Fruit fly (Drosophila melanogaster) whole organism, prepupa: ENCODE measurements around the gene Tomosyn.

Source experiments
- Blimp-1 ChIP-seq: fragments of 200-800 bp; sonication (Bioruptor generic); optimal IDR thresholded peaks from 3 replicates; lab custom pipeline; 2017; ENCODE audit warnings: missing biosample characterization, missing genetic modification characterization, mild to moderate bottlenecking, moderate library complexity, missing genetic modification reagents
- CG10631 ChIP-seq: fragments of 200-800 bp; sonication (Bioruptor generic); optimal IDR thresholded peaks from 2 replicates; lab custom pipeline; 2016; ENCODE audit warnings: missing biosample characterization, missing genetic modification characterization
- CG10669 ChIP-seq: fragments of 200-800 bp; sonication (Bioruptor generic); optimal IDR thresholded peaks from 3 replicates; lab custom pipeline; 2018; ENCODE audit warnings: missing biosample characterization, mild to moderate bottlenecking, missing genetic modification characterization, moderate library complexity
- CG11762 ChIP-seq: fragments of 200-800 bp; sonication (Bioruptor generic); optimal IDR thresholded peaks from 3 replicates; lab custom pipeline; 2016; ENCODE audit warnings: missing biosample characterization, missing genetic modification characterization; ENCODE audit not compliant: insufficient read depth
- CG15336 ChIP-seq: fragments of 200-800 bp; sonication (Bioruptor generic); IDR thresholded peaks from 2 replicates; pipeline ENCODE4 v1.3.6; 2022; ENCODE audit warnings: missing biosample characterization, missing genetic modification characterization
- CG1621 ChIP-seq: fragments of 200-800 bp; sonication (Bioruptor generic); optimal IDR thresholded peaks from 3 replicates; lab custom pipeline; 2018; ENCODE audit warnings: missing biosample characterization, mild to moderate bottlenecking, missing genetic modification characterization
- CG3032 ChIP-seq: fragments of 200-800 bp; optimal IDR thresholded peaks from 2 replicates; lab custom pipeline; 2019; ENCODE audit warnings: missing biosample characterization, mild to moderate bottlenecking, missing genetic modification characterization, moderate library complexity
- CG31627 ChIP-seq: fragments of 200-800 bp; sonication (Bioruptor generic); optimal IDR thresholded peaks from 3 replicates; lab custom pipeline; 2016; ENCODE audit warnings: missing biosample characterization, missing genetic modification characterization
- CG32006 ChIP-seq: fragments of 200-800 bp; sonication (Bioruptor generic); optimal IDR thresholded peaks from 3 replicates; lab custom pipeline; 2017; ENCODE audit warnings: missing biosample characterization, mild to moderate bottlenecking, missing genetic modification characterization
- CG34406 ChIP-seq: fragments of 200-800 bp; sonication (Bioruptor generic); optimal IDR thresholded peaks from 3 replicates; lab custom pipeline; 2016; ENCODE audit warnings: missing biosample characterization, missing genetic modification characterization
- CG4318 ChIP-seq: fragments of 200-800 bp; sonication (Bioruptor generic); optimal IDR thresholded peaks from 3 replicates; lab custom pipeline; 2017; ENCODE audit warnings: missing biosample characterization, mild to moderate bottlenecking, missing genetic modification characterization
- CG6163 ChIP-seq: fragments of 200-800 bp; sonication (Bioruptor generic); IDR thresholded peaks from 3 replicates; pipeline ENCODE4 v1.3.6; 2022; ENCODE audit warnings: missing biosample characterization, missing genetic modification characterization
- CG6808 ChIP-seq: fragments of 200-800 bp; sonication (Bioruptor generic); optimal IDR thresholded peaks from 3 replicates; lab custom pipeline; 2017; ENCODE audit warnings: missing biosample characterization, missing genetic modification characterization, mild to moderate bottlenecking, moderate library complexity, missing genetic modification reagents
- CG6854 ChIP-seq: fragments of 200-800 bp; sonication (Bioruptor generic); optimal IDR thresholded peaks from 2 replicates; lab custom pipeline; 2017; ENCODE audit warnings: missing biosample characterization, mild to moderate bottlenecking, missing genetic modification characterization
- CG8119 ChIP-seq: fragments of 200-800 bp; sonication (Bioruptor generic); IDR thresholded peaks from 3 replicates; pipeline ENCODE4 v1.3.6; 2022; ENCODE audit warnings: missing biosample characterization, missing genetic modification characterization
- CG8319 ChIP-seq: fragments of 200-800 bp; sonication (Bioruptor generic); optimal IDR thresholded peaks from 3 replicates; lab custom pipeline; 2016; ENCODE audit warnings: missing biosample characterization, missing genetic modification characterization
- CG9139 ChIP-seq: fragments of 200-800 bp; sonication (Bioruptor generic); optimal IDR thresholded peaks from 3 replicates; lab custom pipeline; 2017; ENCODE audit warnings: missing biosample characterization, mild to moderate bottlenecking, missing genetic modification characterization
- Eip78C ChIP-seq: fragments of 200-800 bp; sonication (Bioruptor generic); peaks from one replicate; lab custom pipeline; 2016; ENCODE audit warnings: missing biosample characterization, missing genetic modification characterization
- Eip93F ChIP-seq: fragments of 200-800 bp; sonication (Bioruptor generic); optimal IDR thresholded peaks from 2 replicates; lab custom pipeline; 2016; ENCODE audit warnings: missing biosample characterization, mild to moderate bottlenecking, missing genetic modification characterization
- Ets21C ChIP-seq: fragments of 200-800 bp; sonication (Bioruptor generic); optimal IDR thresholded peaks from 3 replicates; lab custom pipeline; 2016; ENCODE audit warnings: missing biosample characterization, missing genetic modification characterization
- Ets96B ChIP-seq: fragments of 200-800 bp; optimal IDR thresholded peaks from 2 replicates; lab custom pipeline; 2019; ENCODE audit warnings: missing biosample characterization, mild to moderate bottlenecking, missing genetic modification characterization, moderate library complexity
- Gug ChIP-seq: fragments of 200-800 bp; sonication (Bioruptor generic); IDR thresholded peaks from 2 replicates; pipeline ENCODE4 v1.3.6; 2022; ENCODE audit warnings: missing biosample characterization, missing genetic modification characterization
- Hr38 ChIP-seq: sonication (Bioruptor generic); optimal IDR thresholded peaks from 2 replicates; lab custom pipeline; 2016; ENCODE audit warnings: missing biosample characterization, missing genetic modification characterization
- Hr39 ChIP-seq: fragments of 200-800 bp; sonication (Bioruptor generic); optimal IDR thresholded peaks from 2 replicates; lab custom pipeline; 2016; ENCODE audit warnings: missing biosample characterization, missing genetic modification characterization
- Lpt ChIP-seq: fragments of 200-800 bp; sonication (Bioruptor generic); optimal IDR thresholded peaks from 3 replicates; lab custom pipeline; 2016; ENCODE audit warnings: missing biosample characterization, missing genetic modification characterization
- OdsH ChIP-seq: fragments of 200-800 bp; sonication (Bioruptor generic); optimal IDR thresholded peaks from 3 replicates; lab custom pipeline; 2016; ENCODE audit warnings: missing biosample characterization, missing genetic modification characterization
- Sox102F ChIP-seq: fragments of 200-800 bp; sonication (Bioruptor generic); optimal IDR thresholded peaks from 2 replicates; lab custom pipeline; 2016; ENCODE audit warnings: missing biosample characterization, mild to moderate bottlenecking, missing genetic modification characterization
- Sox14 ChIP-seq: fragments of 200-800 bp; sonication (Bioruptor generic); optimal IDR thresholded peaks from 3 replicates; lab custom pipeline; 2016; ENCODE audit warnings: missing biosample characterization, missing genetic modification characterization
- Sox15 ChIP-seq: fragments of 200-800 bp; sonication (Bioruptor generic); optimal IDR thresholded peaks from 3 replicates; lab custom pipeline; 2016; ENCODE audit warnings: missing biosample characterization, missing genetic modification characterization
- achi ChIP-seq: fragments of 200-800 bp; sonication (Bioruptor generic); optimal IDR thresholded peaks from 3 replicates; lab custom pipeline; 2016; ENCODE audit warnings: missing biosample characterization, missing genetic modification characterization
- acj6 ChIP-seq: fragments of 200-800 bp; sonication (Bioruptor generic); optimal IDR thresholded peaks from 3 replicates; lab custom pipeline; 2016; ENCODE audit warnings: missing biosample characterization, missing genetic modification characterization
- dac ChIP-seq: fragments of 200-800 bp; sonication (Bioruptor generic); optimal IDR thresholded peaks from 2 replicates; lab custom pipeline; 2017; ENCODE audit warnings: missing biosample characterization, mild to moderate bottlenecking, missing genetic modification characterization
- dsx ChIP-seq: fragments of 200-800 bp; optimal IDR thresholded peaks from 3 replicates; lab custom pipeline; 2019; ENCODE audit warnings: missing biosample characterization, mild to moderate bottlenecking, missing genetic modification characterization, moderate library complexity; ENCODE audit not compliant: poor library complexity, severe bottlenecking
- eg ChIP-seq: fragments of 200-800 bp; sonication (Bioruptor generic); IDR thresholded peaks from 3 replicates; pipeline ENCODE4 v1.3.6; 2022; ENCODE audit warnings: missing biosample characterization, missing genetic modification characterization
- esn ChIP-seq: fragments of 200-800 bp; sonication (Bioruptor generic); optimal IDR thresholded peaks from 2 replicates; lab custom pipeline; 2016; ENCODE audit warnings: missing biosample characterization, mild to moderate bottlenecking, missing genetic modification characterization, moderate library complexity
- fd85E ChIP-seq: fragments of 200-800 bp; sonication (Bioruptor generic); optimal IDR thresholded peaks from 3 replicates; lab custom pipeline; 2016; ENCODE audit warnings: missing biosample characterization, missing genetic modification characterization
- lz ChIP-seq: fragments of 200-800 bp; sonication (Bioruptor generic); optimal IDR thresholded peaks from 3 replicates; lab custom pipeline; 2016; ENCODE audit warnings: missing biosample characterization, missing genetic modification characterization
- net ChIP-seq: fragments of 200-800 bp; sonication (Bioruptor generic); optimal IDR thresholded peaks from 3 replicates; lab custom pipeline; 2016; ENCODE audit warnings: missing biosample characterization, missing genetic modification characterization
- salr ChIP-seq, 2 experiments: fragments of 200-800 bp; sonication (Bioruptor generic); optimal IDR thresholded peaks; 3 replicates each; lab custom pipeline; 2016 to 2018; ENCODE audit warnings: missing biosample characterization in 2 of 2, missing genetic modification characterization in 2 of 2, mild to moderate bottlenecking in 1 of 2
- svp ChIP-seq: fragments of 200-800 bp; sonication (Bioruptor generic); peaks from one replicate; lab custom pipeline; 2016; ENCODE audit warnings: missing biosample characterization, missing genetic modification characterization
- vri ChIP-seq: fragments of 200-800 bp; sonication (Bioruptor generic); optimal IDR thresholded peaks from 3 replicates; lab custom pipeline; 2016; ENCODE audit warnings: missing biosample characterization, mild to moderate bottlenecking, missing genetic modification characterization

The Tomosyn gene

DNA sequence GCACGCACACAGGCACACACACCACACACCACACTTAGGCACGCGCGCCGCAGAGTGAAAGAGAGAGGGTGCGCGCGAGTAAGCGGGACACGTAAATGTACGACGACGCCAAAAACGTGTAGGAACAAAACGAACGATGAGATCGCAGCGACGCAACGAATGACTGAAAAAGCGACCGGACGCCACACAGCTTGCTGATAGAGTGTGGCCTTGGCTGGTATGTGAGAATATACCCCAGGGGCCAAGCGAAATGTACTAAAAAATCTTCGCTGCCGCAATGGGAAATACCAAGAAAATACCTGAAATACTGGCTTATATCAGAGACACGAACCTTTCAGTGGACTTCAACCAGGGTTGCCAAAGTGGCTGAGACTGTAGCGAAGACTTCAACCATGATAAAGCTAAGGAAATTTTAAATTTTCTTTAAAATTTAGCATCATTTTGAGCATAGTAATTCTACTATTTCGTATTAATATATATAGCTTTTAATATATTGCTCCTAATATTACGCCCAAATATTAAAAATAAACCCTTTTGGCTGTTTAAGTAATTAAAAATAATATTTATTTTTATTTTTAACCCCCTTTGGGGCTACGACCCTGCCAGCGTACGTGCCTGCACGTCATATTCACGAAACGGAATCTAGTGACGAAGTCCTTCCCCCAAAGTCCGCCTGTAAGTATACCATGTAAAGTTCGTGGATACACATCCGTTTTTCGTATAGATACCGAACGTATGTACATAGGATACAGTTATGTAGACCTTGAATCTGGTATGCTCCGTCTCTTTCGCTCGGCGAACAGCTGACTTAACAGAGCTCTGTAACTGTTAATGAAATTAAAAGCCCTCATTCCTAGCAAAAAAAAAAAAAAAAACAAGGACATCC is 48.2 kb upstream of the Tomosyn start, which contains the start of gene Pits (continued):
- peak; percentile 14 for TF ChIP-seq CG32006 (GFP tag; lab: Kevin White, UChicago)
- peak; percentile 42; the same call in 1 of the 3 replicates for TF ChIP-seq CG8119 (GFP tag; lab: Robert Waterston, UW)
- TF ChIP-seq CG31627 (GFP tag; lab: Kevin White, UChicago), result peak; percentile 24
- no peak for TF ChIP-seq CG6808 (GFP tag; lab: Kevin White, UChicago)
- TF ChIP-seq CG11762 (GFP tag; lab: Kevin White, UChicago), result no peak
- TF ChIP-seq esn (GFP tag; lab: Kevin White, UChicago), result peak; percentile 38
- TF ChIP-seq Ets21C (GFP tag; lab: Kevin White, UChicago), result peak; percentile 5
- TF ChIP-seq CG9139, result peak; percentile 63
- TF ChIP-seq CG15336 (GFP tag; lab: Robert Waterston, UW), result peak; percentile 10
- peak; percentile 19 for TF ChIP-seq OdsH
- peak; percentile 6 for TF ChIP-seq Hr39 (GFP tag; lab: Kevin White, UChicago)
- peak; percentile 37 for TF ChIP-seq acj6 (GFP tag; lab: Kevin White, UChicago)
- TF ChIP-seq CG1621 (tag; lab: Kevin White, UChicago), result peak; percentile 53
- TF ChIP-seq Eip78C, result peak; percentile 47
- TF ChIP-seq CG10669, result no peak
- peak; percentile 66 for TF ChIP-seq Lpt (GFP tag; lab: Kevin White, UChicago)
- TF ChIP-seq eg (GFP tag; lab: Robert Waterston, UW), result peak; percentile 68
- peak; percentile 5 for TF ChIP-seq Ets96B (tag; lab: Kevin White, UChicago)
- TF ChIP-seq CG3032, result peak; percentile 27
- TF ChIP-seq CG6854 (GFP tag; lab: Kevin White, UChicago), result peak; percentile 82
- no peak for TF ChIP-seq Sox102F
- TF ChIP-seq, all 60 proteins: peak for 32

DNA sequence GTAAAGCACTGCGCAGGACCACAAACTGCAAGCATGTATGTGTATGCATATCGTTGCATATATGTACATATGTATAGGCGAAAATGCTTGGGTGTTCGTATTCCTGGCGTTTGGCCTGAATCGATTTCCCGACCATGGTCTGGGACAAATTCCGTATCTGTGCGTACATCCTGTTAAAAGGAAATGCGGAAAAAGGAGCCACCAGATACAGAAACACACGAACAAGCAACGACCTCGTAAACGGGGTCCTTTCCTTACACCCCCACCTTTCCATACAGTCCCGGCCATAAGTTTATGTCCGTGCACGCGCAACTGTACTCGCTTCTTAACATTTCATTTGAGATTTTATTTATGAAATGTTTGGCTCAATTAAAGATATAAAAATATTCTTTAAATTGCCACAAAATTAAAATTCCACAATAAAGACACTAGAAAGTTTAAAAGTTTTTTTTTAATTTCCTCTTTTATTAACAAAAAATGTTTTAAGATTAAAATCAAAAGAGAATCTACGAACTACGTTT is 47.5 kb upstream of the Tomosyn start:
- TF ChIP-seq Eip78C, result peak; percentile 71
- TF ChIP-seq dac, result no peak
- TF ChIP-seq, all 60 proteins: peak for 1

DNA sequence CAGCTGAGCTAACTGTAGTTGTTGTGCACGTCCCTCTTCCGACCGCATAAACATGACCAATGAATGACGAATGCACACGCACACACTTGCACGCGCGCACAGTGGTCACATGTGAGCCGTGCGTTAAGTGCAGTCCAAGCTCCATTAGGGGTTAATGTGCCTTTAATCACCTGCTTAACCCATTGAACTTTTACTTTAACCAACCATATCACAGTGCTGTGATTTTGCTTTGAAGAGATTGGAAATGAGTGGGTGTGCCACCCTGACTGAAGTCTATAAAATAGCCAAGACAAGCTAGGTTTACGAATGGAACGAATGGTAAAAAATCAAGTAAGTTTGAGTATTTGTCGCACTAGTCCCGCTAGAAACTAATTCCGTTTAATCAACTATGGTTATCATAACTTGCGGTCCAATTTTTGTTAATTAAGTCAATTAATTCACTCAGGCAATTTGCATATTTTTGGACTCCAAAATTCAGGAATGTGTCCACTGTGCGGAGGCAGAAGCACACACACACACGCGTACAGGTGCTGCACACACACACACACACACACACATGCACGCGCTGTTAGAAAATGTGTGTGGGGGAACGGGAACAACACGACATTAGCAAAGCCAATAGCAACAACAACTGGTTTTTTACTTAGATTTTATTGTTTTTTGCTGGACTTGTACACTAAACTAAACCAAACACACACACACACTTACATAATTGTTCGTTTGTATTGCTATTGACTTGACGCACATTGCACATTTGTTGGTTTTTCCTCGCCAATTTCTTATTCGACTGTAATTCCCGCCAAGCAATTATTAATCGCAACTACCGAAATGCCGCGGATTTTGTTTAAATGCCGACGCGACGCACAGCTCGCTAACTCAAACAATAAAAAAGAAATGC is 39.9 kb upstream of the Tomosyn start:
- TF ChIP-seq Sox14 (GFP tag; lab: Kevin White, UChicago) (peak; percentile 85), achi (peak; percentile 68), CG10669 (peak; percentile 69), lz (GFP tag; lab: Kevin White, UChicago) (peak; percentile 75), Sox102F (peak; percentile 74), CG1621 (tag; lab: Kevin White, UChicago) (peak; percentile 49), Sox15 (GFP tag; lab: Kevin White, UChicago) (peak; percentile 66), dsx (GFP tag; lab: Kevin White, UChicago) (peak; percentile 37), Gug (GFP tag; lab: Robert Waterston, UW) (no peak), net (peak; percentile 78), CG4318 (GFP tag; lab: Kevin White, UChicago) (peak; percentile 81), Eip93F (no peak), CG6854 (GFP tag; lab: Kevin White, UChicago) (peak; percentile 14), CG8119 (GFP tag; lab: Robert Waterston, UW) (peak; percentile 50; the same call in 2 of the 3 replicates), CG11762 (GFP tag; lab: Kevin White, UChicago) (peak; percentile 67), acj6 (GFP tag; lab: Kevin White, UChicago) (peak; percentile 72), svp (GFP tag; lab: Kevin White, UChicago) (peak; percentile 90), CG34406 (GFP tag; lab: Kevin White, UChicago) (peak; percentile 64), Blimp-1 (GFP tag; lab: Kevin White, UChicago) (peak; percentile 38), CG6163 (GFP tag; lab: Robert Waterston, UW) (0 out of 3 replicates have a peak, but pooled peaks have one; percentile 6), OdsH (peak; percentile 80), Hr38 (GFP tag; lab: Kevin White, UChicago) (no peak), fd85E (GFP tag; lab: Kevin White, UChicago) (peak; percentile 26), CG10631 (GFP tag; lab: Kevin White, UChicago) (peak; percentile 74), CG32006 (GFP tag; lab: Kevin White, UChicago) (peak; percentile 90), esn (GFP tag; lab: Kevin White, UChicago) (peak; percentile 85), vri (GFP tag; lab: Kevin White, UChicago) (peak; percentile 49), CG9139 (peak; percentile 26), CG8319 (GFP tag; lab: Kevin White, UChicago) (peak; percentile 65), eg (GFP tag; lab: Robert Waterston, UW) (peak; percentile 42; the same call in 1 of the 3 replicates), salr (GFP tag; optimal IDR thresholded peaks at IDR 0.05; lab: Kevin White, UChicago) (peak in 1 of 2 experiments; percentile 82)
